Worm (Caenorhabditis elegans) whole organism, L2 larva: ENCODE measurements around the gene alh-5.

ENCODE experiments used
- C34F6.9 ChIP-seq: fragments of 150-350 bp; optimal IDR thresholded peaks from 2 replicates; lab custom pipeline; 2014; ENCODE audit warnings: missing biosample characterization, missing genetic modification characterization
- F13H6.1 ChIP-seq: sonication (generic microtip); optimal IDR thresholded peaks from 2 replicates; lab custom pipeline; 2016; ENCODE audit warnings: missing genetic modification characterization, missing compliant biosample characterization
- R02D3.7 ChIP-seq: fragments of 150-350 bp; optimal IDR thresholded peaks from 2 replicates; lab custom pipeline; 2014; ENCODE audit warnings: missing biosample characterization, missing genetic modification characterization
- Y55F3AM.14 ChIP-seq: fragments of 200-800 bp; sonication (Bioruptor generic); optimal IDR thresholded peaks from 2 replicates; lab custom pipeline; 2018; ENCODE audit warnings: mild to moderate bottlenecking, missing genetic modification characterization, missing compliant biosample characterization
- ZK546.5 ChIP-seq: sonication (generic microtip); optimal IDR thresholded peaks from 2 replicates; lab custom pipeline; 2017; ENCODE audit warnings: missing biosample characterization, missing genetic modification characterization
- aly-2 ChIP-seq: fragments of 150-350 bp; optimal IDR thresholded peaks from 2 replicates; lab custom pipeline; 2014; ENCODE audit warnings: missing biosample characterization, missing genetic modification characterization
- ama-1 ChIP-seq: fragments of 150-350 bp; optimal IDR thresholded peaks from 2 replicates; lab custom pipeline; 2018; ENCODE audit warnings: inconsistent platforms
- blmp-1 ChIP-seq: sonication (generic microtip); optimal IDR thresholded peaks from 2 replicates; lab custom pipeline; 2017; ENCODE audit warnings: missing genetic modification characterization, mild to moderate bottlenecking, missing compliant biosample characterization, antibody characterized with exemption, moderate library complexity; ENCODE audit not compliant: insufficient read depth
- ceh-16 ChIP-seq: fragments of 150-350 bp; optimal IDR thresholded peaks from 2 replicates; lab custom pipeline; 2014; ENCODE audit warnings: missing biosample characterization, missing genetic modification characterization
- ceh-82 ChIP-seq: fragments of 150-350 bp; optimal IDR thresholded peaks from 2 replicates; lab custom pipeline; 2014; ENCODE audit warnings: missing biosample characterization, missing genetic modification characterization
- crh-2 ChIP-seq: sonication (generic microtip); optimal IDR thresholded peaks from 2 replicates; lab custom pipeline; 2017; ENCODE audit warnings: missing biosample characterization, missing genetic modification characterization
- dmd-4 ChIP-seq: sonication (generic microtip); optimal IDR thresholded peaks from 2 replicates; lab custom pipeline; 2017; ENCODE audit warnings: missing biosample characterization, missing genetic modification characterization
- elt-1 ChIP-seq: fragments of 150-350 bp; optimal IDR thresholded peaks from 2 replicates; lab custom pipeline; 2014; ENCODE audit warnings: missing biosample characterization, missing genetic modification characterization
- lin-11 ChIP-seq: fragments of 150-350 bp; sonication (generic microtip); optimal IDR thresholded peaks from 2 replicates; lab custom pipeline; 2014; ENCODE audit warnings: missing biosample characterization, missing genetic modification characterization, inconsistent platforms, mixed read lengths
- lin-13 ChIP-seq: fragments of 150-350 bp; optimal IDR thresholded peaks from 2 replicates; lab custom pipeline; 2014; ENCODE audit warnings: missing biosample characterization, missing genetic modification reagents, missing genetic modification characterization
- lin-39 ChIP-seq: fragments of 150-350 bp; optimal IDR thresholded peaks from 2 replicates; lab custom pipeline; 2014; ENCODE audit warnings: missing biosample characterization, missing genetic modification reagents, missing genetic modification characterization
- mbf-1 ChIP-seq: sonication (generic microtip); optimal IDR thresholded peaks from 2 replicates; lab custom pipeline; 2017; ENCODE audit warnings: missing biosample characterization, missing genetic modification characterization
- mdl-1 ChIP-seq, 2 experiments: fragments of 150-350 bp in 1 of 2; sonication (generic microtip) in 1 of 2; optimal IDR thresholded peaks; 2 replicates each; lab custom pipeline; 2017; ENCODE audit warnings: missing biosample characterization in 2 of 2, missing genetic modification characterization in 2 of 2
- nhr-11 ChIP-seq: fragments of 150-350 bp; optimal IDR thresholded peaks from 2 replicates; lab custom pipeline; 2014; ENCODE audit warnings: missing biosample characterization, missing genetic modification characterization
- nhr-12 ChIP-seq: fragments of 150-350 bp; optimal IDR thresholded peaks from 2 replicates; lab custom pipeline; 2014; ENCODE audit warnings: missing biosample characterization, missing genetic modification characterization
- nhr-129 ChIP-seq: fragments of 150-350 bp; optimal IDR thresholded peaks from 2 replicates; lab custom pipeline; 2014; ENCODE audit warnings: missing biosample characterization, missing genetic modification characterization
- nhr-21 ChIP-seq: fragments of 150-350 bp; optimal IDR thresholded peaks from 2 replicates; lab custom pipeline; 2014; ENCODE audit warnings: missing biosample characterization, missing genetic modification characterization
- nhr-23 ChIP-seq: fragments of 150-350 bp; optimal IDR thresholded peaks from 2 replicates; lab custom pipeline; 2014; ENCODE audit warnings: missing biosample characterization, missing genetic modification reagents, missing genetic modification characterization
- nhr-25 ChIP-seq: fragments of 150-350 bp; sonication (generic microtip); optimal IDR thresholded peaks from 3 replicates; lab custom pipeline; 2014; ENCODE audit warnings: missing biosample characterization, missing genetic modification characterization
- nhr-6 ChIP-seq: fragments of 150-350 bp; optimal IDR thresholded peaks from 2 replicates; lab custom pipeline; 2014; ENCODE audit warnings: missing biosample characterization, missing genetic modification characterization
- peb-1 ChIP-seq: fragments of 150-350 bp; optimal IDR thresholded peaks from 2 replicates; lab custom pipeline; 2014; ENCODE audit warnings: missing biosample characterization, missing genetic modification characterization
- sem-4 ChIP-seq: fragments of 150-350 bp; optimal IDR thresholded peaks from 2 replicates; lab custom pipeline; 2014; ENCODE audit warnings: missing biosample characterization, missing genetic modification reagents, missing genetic modification characterization
- skn-1 ChIP-seq: sonication (generic microtip); optimal IDR thresholded peaks from 2 replicates; lab custom pipeline; 2017; ENCODE audit warnings: missing biosample characterization, missing genetic modification characterization
- sma-9 ChIP-seq, 2 experiments: fragments of 150-350 bp in 1 of 2; sonication (generic microtip) in 1 of 2; optimal IDR thresholded peaks; 2 replicates each; lab custom pipeline; 2014 to 2016; ENCODE audit warnings: missing genetic modification characterization in 2 of 2, mild to moderate bottlenecking in 1 of 2, missing biosample characterization in 1 of 2, missing compliant biosample characterization in 1 of 2, missing genetic modification reagents in 1 of 2, moderate library complexity in 1 of 2
- snpc-4 ChIP-seq: fragments of 150-350 bp; optimal IDR thresholded peaks from 2 replicates; lab custom pipeline; 2014; ENCODE audit warnings: missing biosample characterization, missing genetic modification characterization
- unc-39 ChIP-seq: fragments of 150-350 bp; optimal IDR thresholded peaks from 2 replicates; lab custom pipeline; 2014; ENCODE audit warnings: missing biosample characterization, missing genetic modification characterization
- unc-55 ChIP-seq: fragments of 150-350 bp; sonication (generic microtip); optimal IDR thresholded peaks from 3 replicates; lab custom pipeline; 2014; ENCODE audit warnings: missing biosample characterization, missing genetic modification reagents, missing genetic modification characterization
- ztf-11 ChIP-seq: sonication (generic microtip); optimal IDR thresholded peaks from 2 replicates; lab custom pipeline; 2017; ENCODE audit warnings: missing biosample characterization, missing genetic modification characterization

alh-5 gene

DNA sequence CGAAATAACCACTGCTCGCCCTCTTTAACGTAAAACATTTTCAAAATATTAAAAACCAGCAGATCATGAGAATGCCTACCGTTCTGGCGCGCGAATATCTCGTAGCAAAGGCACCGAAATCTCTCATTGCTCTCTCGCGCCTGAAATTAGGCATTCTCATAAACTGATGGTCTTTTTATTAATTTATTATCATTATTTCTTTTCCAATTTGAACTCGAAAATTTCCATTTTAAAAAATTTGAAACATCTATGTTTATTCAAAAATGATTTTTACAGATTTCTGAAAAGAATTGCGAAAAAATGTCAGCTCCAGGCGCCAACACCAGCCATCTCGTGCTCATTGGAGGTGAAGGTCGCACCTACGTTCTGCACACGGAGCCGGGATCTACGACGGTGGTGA is 30.5 kb upstream of the alh-5 start, which contains the start of gene F59A7.12:
Gene F59A7.12 (plus strand): TSS at position 301 of the 400 bp plus-strand sequence.
- no peak for TF ChIP-seq lin-13 (GFP tag; lab: Kevin White, UChicago)
- TF ChIP-seq F13H6.1 (tag; lab: Kevin White, UChicago) = no peak
- TF ChIP-seq unc-39 (tag; lab: Kevin White, UChicago) = no peak
- TF ChIP-seq elt-1 (tag; lab: Kevin White, UChicago) = no peak
- TF ChIP-seq nhr-11 = no peak
- no peak for TF ChIP-seq sma-9 (GFP tag; optimal IDR thresholded peaks at IDR 0.05; lab: Kevin White, UChicago)
- TF ChIP-seq sma-9 (tag; optimal IDR thresholded peaks at IDR 0.05; lab: Kevin White, UChicago) = no peak

DNA sequence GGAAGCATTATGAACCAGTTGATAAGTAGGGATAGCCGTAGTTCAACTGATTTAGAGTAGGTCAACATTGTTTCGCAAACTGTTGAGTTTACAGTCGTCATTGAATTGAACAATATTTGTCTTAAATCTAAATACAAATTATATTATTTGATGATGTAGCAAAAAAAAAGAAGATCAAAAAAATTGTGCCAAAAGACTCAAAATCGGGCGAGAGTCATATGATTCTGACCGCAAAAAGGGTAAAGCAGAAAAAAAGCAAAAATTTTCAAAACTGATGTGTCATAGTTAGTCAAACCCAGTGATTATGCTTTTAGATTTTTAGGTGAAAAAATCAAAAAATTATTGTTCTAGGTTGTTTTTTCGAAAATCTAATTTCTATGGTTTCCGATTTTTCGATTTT is 28.4 kb upstream of the alh-5 start, which contains the start of gene srab-13:
Gene srab-13 (minus strand): TSS at position 101 of the 400 bp plus-strand sequence.
- TF ChIP-seq F13H6.1 (tag; lab: Kevin White, UChicago) = no peak
- TF ChIP-seq nhr-25 (tag; lab: Kevin White, UChicago) = no peak
- no peak for TF ChIP-seq Y55F3AM.14 (GFP tag; lab: Kevin White, UChicago)
- TF ChIP-seq crh-2 = no peak
- no peak for TF ChIP-seq elt-1 (tag; lab: Kevin White, UChicago)
- no peak for TF ChIP-seq blmp-1
- TF ChIP-seq nhr-21 = no peak
- no peak for TF ChIP-seq ceh-82 (tag; lab: Kevin White, UChicago)
- TF ChIP-seq mdl-1 (tag; optimal IDR thresholded peaks at IDR 0.05; lab: Kevin White, UChicago) = no peak
- no peak for TF ChIP-seq skn-1 (tag; lab: Kevin White, UChicago)
- TF ChIP-seq ZK546.5 (tag; lab: Kevin White, UChicago) = no peak
- no peak for TF ChIP-seq sma-9 (GFP tag; optimal IDR thresholded peaks at IDR 0.05; lab: Kevin White, UChicago)
- no peak for TF ChIP-seq sma-9 (tag; optimal IDR thresholded peaks at IDR 0.05; lab: Kevin White, UChicago)
- TF ChIP-seq lin-39 (tag; lab: Kevin White, UChicago) = no peak
- no peak for TF ChIP-seq ztf-11 (tag; lab: Kevin White, UChicago)

ce11 chrV:2022374-2022773 is 23.0 kb upstream of the alh-5 start, which contains the start of gene F59A7.5:
F59A7.5 (plus strand) TSS chrV:2022674.
- TF ChIP-seq nhr-129 (tag; lab: Kevin White, UChicago) (no peak), C34F6.9 (tag; lab: Kevin White, UChicago) (no peak), sem-4 (tag; lab: Kevin White, UChicago) (no peak), blmp-1 (no peak), nhr-11 (no peak), nhr-23 (tag; lab: Kevin White, UChicago) (no peak), nhr-12 (tag; lab: Kevin White, UChicago) (no peak), R02D3.7 (tag; lab: Kevin White, UChicago) (no peak)

ce11 chrV:2021283-2021682 is 21.9 kb upstream of the alh-5 start:
- no peak for TF ChIP-seq ama-1 (lab: Kevin White, UChicago)
- no peak for TF ChIP-seq peb-1 (tag; lab: Kevin White, UChicago)
- no peak for TF ChIP-seq unc-55 (GFP tag; lab: Kevin White, UChicago)
- TF ChIP-seq nhr-11 = no peak
- no peak for TF ChIP-seq snpc-4 (tag; lab: Kevin White, UChicago)
- TF ChIP-seq aly-2 (tag; lab: Kevin White, UChicago) = no peak
- TF ChIP-seq dmd-4 (tag; lab: Kevin White, UChicago) = no peak
- TF ChIP-seq mdl-1 (tag; optimal IDR thresholded peaks at IDR 0.05; lab: Kevin White, UChicago) = no peak
- no peak for TF ChIP-seq lin-11
- no peak for TF ChIP-seq ceh-16 (tag; lab: Kevin White, UChicago)
- TF ChIP-seq ceh-82 (tag; lab: Kevin White, UChicago) = no peak
- no peak for TF ChIP-seq blmp-1

DNA sequence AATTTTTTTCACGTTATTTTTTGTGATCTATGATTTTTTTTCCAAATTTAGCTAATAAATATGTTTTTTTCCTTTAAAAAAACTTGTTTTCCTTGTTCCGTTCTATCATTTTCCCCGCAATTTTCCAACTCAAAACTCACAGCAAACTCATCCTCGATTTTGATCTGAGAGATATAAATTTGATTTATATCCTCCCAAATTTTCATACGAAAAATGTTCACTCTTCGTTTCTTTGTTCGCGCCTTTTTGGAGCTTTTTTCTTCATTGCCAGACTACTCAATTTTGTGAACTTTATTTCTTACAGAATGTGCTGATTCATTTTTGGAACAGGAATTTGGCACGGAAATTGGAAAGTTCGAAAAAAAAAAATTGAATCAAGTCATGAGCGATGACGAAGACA is 19.3 kb upstream of the alh-5 start, which contains the start of gene F59A7.14:
Gene F59A7.14 (plus strand): TSS at position 301 of the 400 bp plus-strand sequence.
- no peak for TF ChIP-seq crh-2
- no peak for TF ChIP-seq mbf-1
- TF ChIP-seq nhr-6 (tag; lab: Kevin White, UChicago) = no peak
- TF ChIP-seq aly-2 (tag; lab: Kevin White, UChicago) = no peak
- TF ChIP-seq mdl-1 (tag; optimal IDR thresholded peaks at IDR 0.05; lab: Kevin White, UChicago) = no peak
- TF ChIP-seq lin-11 = no peak
